Fruit fly (Drosophila melanogaster) whole organism, embryonic: ENCODE results near the gene CG5510.

Source experiments
- Ada2b ChIP-seq: fragments of 200-800 bp; sonication (Bioruptor generic); IDR thresholded peaks from 2 replicates; pipeline ENCODE4 v1.3.6; 2022; ENCODE audit warnings: missing biosample characterization, missing genetic modification characterization
- Bteb2 ChIP-seq: fragments of 200-800 bp; sonication (Bioruptor generic); optimal IDR thresholded peaks from 2 replicates; lab custom pipeline; 2016; ENCODE audit warnings: missing biosample characterization, missing genetic modification characterization
- CG10274 ChIP-seq: fragments of 200-800 bp; sonication (Bioruptor generic); optimal IDR thresholded peaks from 3 replicates; lab custom pipeline; 2017; ENCODE audit warnings: missing biosample characterization, mild to moderate bottlenecking, missing genetic modification characterization
- CG10959 ChIP-seq: fragments of 200-800 bp; sonication (Bioruptor generic); IDR thresholded peaks from 2 replicates; pipeline ENCODE4 v1.3.6; 2022; ENCODE audit warnings: missing biosample characterization, missing genetic modification characterization
- CG11723 ChIP-seq: fragments of 200-800 bp; sonication (Bioruptor generic); optimal IDR thresholded peaks from 2 replicates; lab custom pipeline; 2017; ENCODE audit warnings: missing biosample characterization, mild to moderate bottlenecking, missing genetic modification characterization
- CG12104 ChIP-seq: fragments of 200-800 bp; sonication (Bioruptor generic); optimal IDR thresholded peaks from 3 replicates; lab custom pipeline; 2016; ENCODE audit warnings: missing biosample characterization, missing genetic modification characterization
- CG1233 ChIP-seq: fragments of 200-800 bp; sonication (Bioruptor generic); optimal IDR thresholded peaks from 4 replicates; lab custom pipeline; 2018; ENCODE audit warnings: missing biosample characterization, mild to moderate bottlenecking, missing genetic modification characterization
- CG13424 ChIP-seq: fragments of 200-800 bp; sonication (Bioruptor generic); optimal IDR thresholded peaks from 2 replicates; lab custom pipeline; 2019; ENCODE audit warnings: missing biosample characterization, mild to moderate bottlenecking, missing genetic modification characterization, moderate library complexity
- CG15073 ChIP-seq: fragments of 200-800 bp; sonication (Bioruptor generic); optimal IDR thresholded peaks from 2 replicates; lab custom pipeline; 2016; ENCODE audit warnings: missing biosample characterization, missing genetic modification characterization
- CG15514 ChIP-seq: fragments of 200-800 bp; sonication (Bioruptor generic); optimal IDR thresholded peaks from 3 replicates; lab custom pipeline; 2017; ENCODE audit warnings: missing biosample characterization, missing genetic modification characterization, mild to moderate bottlenecking, moderate library complexity, missing genetic modification reagents
- CG17612 ChIP-seq: fragments of 200-800 bp; sonication (Bioruptor generic); IDR thresholded peaks from 2 replicates; pipeline ENCODE4 v1.3.6; 2022; ENCODE audit warnings: missing biosample characterization, missing genetic modification characterization
- CG2678 ChIP-seq: fragments of 200-800 bp; sonication (Bioruptor generic); optimal IDR thresholded peaks from 3 replicates; lab custom pipeline; 2019; ENCODE audit warnings: missing biosample characterization, mild to moderate bottlenecking, missing genetic modification characterization, moderate library complexity
- CG32532 ChIP-seq: fragments of 200-800 bp; sonication (Bioruptor generic); IDR thresholded peaks from 2 replicates; pipeline ENCODE4 v1.3.6; 2022; ENCODE audit warnings: missing biosample characterization, missing genetic modification characterization
- CG3281 ChIP-seq: fragments of 200-800 bp; sonication (Bioruptor generic); optimal IDR thresholded peaks from 3 replicates; lab custom pipeline; 2017; ENCODE audit warnings: missing biosample characterization, mild to moderate bottlenecking, missing genetic modification characterization
- CG3726 ChIP-seq: fragments of 200-800 bp; sonication (Bioruptor generic); IDR thresholded peaks from 3 replicates; pipeline ENCODE4, ENCODE4 v1.3.6; 2022; ENCODE audit warnings: missing biosample characterization, missing genetic modification characterization
- CG4730 ChIP-seq: fragments of 200-800 bp; sonication (Bioruptor generic); IDR thresholded peaks from 2 replicates; pipeline ENCODE4 v1.3.6; 2022; ENCODE audit warnings: missing biosample characterization, missing genetic modification characterization
- CG5180 ChIP-seq: fragments of 200-800 bp; sonication (Bioruptor generic); optimal IDR thresholded peaks from 3 replicates; lab custom pipeline; 2017; ENCODE audit warnings: missing biosample characterization, missing genetic modification characterization, mild to moderate bottlenecking, moderate library complexity, missing genetic modification reagents
- CG6689 ChIP-seq: fragments of 200-800 bp; sonication (Bioruptor generic); IDR thresholded peaks from 2 replicates; pipeline ENCODE4 v1.3.6; 2022; ENCODE audit warnings: missing biosample characterization, missing genetic modification characterization
- CG7745 ChIP-seq: fragments of 200-800 bp; sonication (Bioruptor generic); optimal IDR thresholded peaks from 2 replicates; lab custom pipeline; 2018; ENCODE audit warnings: missing biosample characterization, mild to moderate bottlenecking, missing genetic modification characterization, moderate library complexity
- Camta ChIP-seq: fragments of 200-800 bp; sonication (Bioruptor generic); optimal IDR thresholded peaks from 2 replicates; lab custom pipeline; 2016; ENCODE audit warnings: missing biosample characterization, missing genetic modification characterization
- Doc3 ChIP-seq: fragments of 200-800 bp; sonication (Bioruptor generic); IDR thresholded peaks from 3 replicates; pipeline ENCODE4 v1.3.6; 2022; ENCODE audit warnings: missing biosample characterization, missing genetic modification characterization; ENCODE audit not compliant: partially characterized antibody
- Eip74EF ChIP-seq, 2 experiments: fragments of 200-800 bp in 1 of 2; fragments of >200 bp in 1 of 2; sonication (Bioruptor generic) in 1 of 2; optimal IDR thresholded peaks; 2 replicates each; lab custom pipeline; 2017 to 2019; ENCODE audit warnings: missing biosample characterization in 2 of 2, missing genetic modification characterization in 2 of 2, mild to moderate bottlenecking in 1 of 2, moderate library complexity in 1 of 2
- H2.0 ChIP-seq: fragments of 200-800 bp; sonication (Bioruptor generic); IDR thresholded peaks from 2 replicates; pipeline ENCODE4 v1.3.6; 2022; ENCODE audit warnings: missing biosample characterization, missing genetic modification characterization
- Hr51 ChIP-seq, 2 experiments: fragments of 200-800 bp; sonication (Bioruptor generic); optimal IDR thresholded peaks; 2 replicates in 1 of 2; 3 replicates in 1 of 2; lab custom pipeline; 2016 to 2018; ENCODE audit warnings: missing biosample characterization in 2 of 2, missing genetic modification characterization in 2 of 2, mild to moderate bottlenecking in 1 of 2, moderate library complexity in 1 of 2
- Hsf ChIP-seq: fragments of 200-800 bp; sonication (Bioruptor generic); optimal IDR thresholded peaks from 3 replicates; lab custom pipeline; 2016; ENCODE audit warnings: missing biosample characterization, missing genetic modification characterization
- Jarid2 ChIP-seq: fragments of 200-800 bp; sonication (Bioruptor generic); optimal IDR thresholded peaks from 3 replicates; lab custom pipeline; 2017; ENCODE audit warnings: mild to moderate bottlenecking, missing biosample characterization, missing genetic modification reagents, missing genetic modification characterization
- Max ChIP-seq: fragments of 200-800 bp; sonication (Bioruptor generic); optimal IDR thresholded peaks from 2 replicates; lab custom pipeline; 2016; ENCODE audit warnings: missing biosample characterization, mild to moderate bottlenecking, missing genetic modification characterization
- Rx ChIP-seq: fragments of 200-800 bp; sonication (Bioruptor generic); IDR thresholded peaks from 2 replicates; pipeline ENCODE4 v1.3.6; 2022; ENCODE audit warnings: missing biosample characterization, missing genetic modification characterization
- Spps ChIP-seq: fragments of 200-800 bp; sonication (Bioruptor generic); optimal IDR thresholded peaks from 2 replicates; lab custom pipeline; 2018; ENCODE audit warnings: missing biosample characterization, mild to moderate bottlenecking, missing genetic modification characterization
- Ssrp ChIP-seq: fragments of 200-800 bp; sonication (Bioruptor generic); optimal IDR thresholded peaks from 2 replicates; lab custom pipeline; 2018; ENCODE audit warnings: missing biosample characterization, mild to moderate bottlenecking, missing genetic modification characterization, moderate library complexity
- Stat92E ChIP-seq, 3 experiments: fragments of >200 bp in 2 of 3; fragments of 200-800 bp in 1 of 3; sonication (Bioruptor generic) in 1 of 3; optimal IDR thresholded peaks; 2 replicates each; lab custom pipeline; 2017 to 2019; ENCODE audit warnings: missing biosample characterization in 3 of 3, missing genetic modification characterization in 3 of 3, mild to moderate bottlenecking in 1 of 3, moderate library complexity in 1 of 3
- aop ChIP-seq: fragments of 200-800 bp; sonication (Bioruptor generic); IDR thresholded peaks from 2 replicates; pipeline ENCODE4 v1.3.6; 2022; ENCODE audit warnings: missing biosample characterization, missing genetic modification characterization
- ato ChIP-seq: fragments of 200-800 bp; sonication (Bioruptor generic); IDR thresholded peaks from 2 replicates; pipeline ENCODE4 v1.3.6; 2022; ENCODE audit warnings: missing biosample characterization, missing genetic modification characterization; ENCODE audit not compliant: partially characterized antibody
- crc ChIP-seq: fragments of 200-800 bp; sonication (Bioruptor generic); optimal IDR thresholded peaks from 2 replicates; lab custom pipeline; 2016; ENCODE audit warnings: missing biosample characterization, missing genetic modification characterization
- dan ChIP-seq: fragments of 200-800 bp; sonication (Bioruptor generic); IDR thresholded peaks from 2 replicates; pipeline ENCODE4 v1.3.6; 2022; ENCODE audit warnings: missing biosample characterization, missing genetic modification characterization
- dm ChIP-seq: fragments of 200-800 bp; sonication (Bioruptor generic); optimal IDR thresholded peaks from 3 replicates; lab custom pipeline; 2016; ENCODE audit warnings: missing biosample characterization, missing genetic modification characterization
- eve ChIP-seq, 2 experiments: fragments of >200 bp; optimal IDR thresholded peaks; 2 replicates each; lab custom pipeline; 2017; ENCODE audit warnings: missing biosample characterization in 2 of 2, missing genetic modification characterization in 2 of 2
- fd102C ChIP-seq: fragments of 200-800 bp; sonication (Bioruptor generic); optimal IDR thresholded peaks from 2 replicates; lab custom pipeline; 2018; ENCODE audit warnings: missing biosample characterization, mild to moderate bottlenecking, missing genetic modification characterization, moderate library complexity
- gro ChIP-seq: fragments of 200-800 bp; sonication (Bioruptor generic); optimal IDR thresholded peaks from 2 replicates; lab custom pipeline; 2016; ENCODE audit warnings: missing biosample characterization, missing genetic modification characterization
- jigr1 ChIP-seq: fragments of 200-800 bp; sonication (Bioruptor generic); IDR thresholded peaks from 3 replicates; pipeline ENCODE4 v1.3.6; 2022; ENCODE audit warnings: missing biosample characterization, missing genetic modification characterization
- lola ChIP-seq, 3 experiments: fragments of >200 bp in 2 of 3; fragments of 200-800 bp in 1 of 3; sonication (Bioruptor generic) in 1 of 3; optimal IDR thresholded peaks; 2 replicates each; lab custom pipeline; 2017 to 2019; ENCODE audit warnings: missing biosample characterization in 3 of 3, missing genetic modification characterization in 3 of 3, mild to moderate bottlenecking in 1 of 3, moderate library complexity in 1 of 3
- prd ChIP-seq, 3 experiments: fragments of >200 bp in 2 of 3; fragments of 200-800 bp in 1 of 3; sonication (Bioruptor generic) in 1 of 3; optimal IDR thresholded peaks in 2 of 3; IDR thresholded peaks in 1 of 3; 2 replicates in 2 of 3; 3 replicates in 1 of 3; pipeline versions ENCODE4 v1.3.6 to Lab custom; 2017 to 2022; ENCODE audit warnings: missing biosample characterization in 1 of 3, missing genetic modification characterization in 1 of 3
- row ChIP-seq: fragments of 200-800 bp; sonication (Bioruptor generic); IDR thresholded peaks from 3 replicates; pipeline ENCODE4 v1.3.6; 2022; ENCODE audit warnings: missing biosample characterization, missing genetic modification characterization
- sens-2 ChIP-seq: fragments of 200-800 bp; sonication (Bioruptor generic); IDR thresholded peaks from 2 replicates; pipeline ENCODE4 v1.3.6; 2022; ENCODE audit warnings: missing biosample characterization, missing genetic modification characterization
- sqz ChIP-seq: fragments of 200-800 bp; sonication (Bioruptor generic); optimal IDR thresholded peaks from 3 replicates; lab custom pipeline; 2018; ENCODE audit warnings: missing biosample characterization, mild to moderate bottlenecking, missing genetic modification characterization
- sr ChIP-seq: fragments of 200-800 bp; sonication (Bioruptor generic); IDR thresholded peaks from 3 replicates; pipeline ENCODE4 v1.3.6; 2022; ENCODE audit warnings: missing biosample characterization, missing genetic modification characterization
- vnd ChIP-seq: fragments of 200-800 bp; sonication (Bioruptor generic); IDR thresholded peaks from 3 replicates; pipeline ENCODE4 v1.3.6; 2022; ENCODE audit warnings: missing biosample characterization, missing genetic modification characterization; ENCODE audit not compliant: partially characterized antibody
- yki ChIP-seq: fragments of >200 bp; optimal IDR thresholded peaks from 3 replicates; lab custom pipeline; 2018
- zfh1 ChIP-seq: fragments of 200-800 bp; sonication (Bioruptor generic); IDR thresholded peaks from 3 replicates; pipeline ENCODE4 v1.3.6; 2022; ENCODE audit warnings: missing biosample characterization, missing genetic modification characterization

The CG5510 gene

dm6 chr3R:24205935-24206334 is 36.6 kb upstream of the CG5510 start (continued):
- TF ChIP-seq CG10959 (GFP tag; lab: Robert Waterston, UW) (no peak), CG7745 (tag; lab: Kevin White, UChicago) (no peak), gro (GFP tag; lab: Kevin White, UChicago) (no peak), CG6689 (GFP tag; lab: Robert Waterston, UW) (peak; percentile 38; the same call in 1 of the 2 replicates), CG5180 (GFP tag; lab: Kevin White, UChicago) (peak; percentile 14), CG12104 (GFP tag; lab: Kevin White, UChicago) (no peak), CG3726 (GFP tag; lab: Robert Waterston, UW) (no peak), Spps (tag; lab: Kevin White, UChicago) (no peak), CG13424 (tag; lab: Kevin White, UChicago) (peak; percentile 47), Camta (GFP tag; lab: Kevin White, UChicago) (no peak), jigr1 (GFP tag; lab: Robert Waterston, UW) (0 out of 3 replicates have a peak, but pooled peaks have one; percentile 23), H2.0 (GFP tag; lab: Robert Waterston, UW) (no peak), CG3281 (GFP tag; lab: Kevin White, UChicago) (peak; percentile 10), aop (GFP tag; lab: Robert Waterston, UW) (no peak), dm (GFP tag; lab: Kevin White, UChicago) (no peak), CG32532 (GFP tag; lab: Robert Waterston, UW) (no peak), CG2678 (tag; lab: Kevin White, UChicago) (peak; percentile 47), CG11723 (GFP tag; lab: Kevin White, UChicago) (no peak), CG17612 (GFP tag; lab: Robert Waterston, UW) (no peak), zfh1 (GFP tag; lab: Robert Waterston, UW) (peak; percentile 13; the same call in 1 of the 3 replicates), CG10274 (GFP tag; lab: Kevin White, UChicago) (no peak), sens-2 (GFP tag; lab: Robert Waterston, UW) (no peak), ato (GFP tag; lab: Robert Waterston, UW) (no peak), Hr51 (GFP tag; optimal IDR thresholded peaks at IDR 0.05; lab: Kevin White, UChicago) (peak in 1 of 2 experiments; percentile 74), Max (GFP tag; lab: Kevin White, UChicago) (no peak), Jarid2 (no peak), CG4730 (GFP tag; lab: Robert Waterston, UW) (no peak), CG15514 (no peak), Bteb2 (no peak), crc (GFP tag; lab: Kevin White, UChicago) (no peak), dan (GFP tag; lab: Robert Waterston, UW) (no peak), CG1233 (GFP tag; lab: Kevin White, UChicago) (no peak), yki (no peak), Doc3 (no peak), Ssrp (tag; lab: Kevin White, UChicago) (peak; percentile 38), lola (GFP tag; optimal IDR thresholded peaks at IDR 0.05; lab: Kevin White, UChicago) (no peak), Stat92E (GFP tag; optimal IDR thresholded peaks at IDR 0.05; lab: Kevin White, UChicago) (no peak)

- TF ChIP-seq eve (GFP tag; optimal IDR thresholded peaks at IDR 0.05; lab: Kevin White, UChicago) (no peak), Eip74EF (GFP tag; optimal IDR thresholded peaks at IDR 0.05; lab: Kevin White, UChicago) (peak in 1 of 2 experiments; percentile 83), prd (optimal IDR thresholded peaks at IDR 0.05; lab: Kevin White, UChicago) (no peak), prd (GFP tag; IDR thresholded peaks at IDR 0.05; lab: Robert Waterston, UW) (no peak), row (GFP tag; lab: Robert Waterston, UW) (no peak), Ada2b (GFP tag; lab: Robert Waterston, UW) (no peak), Hr51 (GFP tag; optimal IDR thresholded peaks at IDR 0.05; lab: Kevin White, UChicago) (no peak), sr (no peak), CG15073 (GFP tag; lab: Kevin White, UChicago) (no peak), Hsf (GFP tag; lab: Kevin White, UChicago) (no peak), Rx (no peak), sqz (GFP tag; lab: Kevin White, UChicago) (peak; percentile 67), vnd (GFP tag; lab: Robert Waterston, UW) (no peak), fd102C (GFP tag; lab: Kevin White, UChicago) (no peak)
These were observed 36.0 kb upstream of the CG5510 start for dm6 chr3R:24205234-24205894.
